Worm (Caenorhabditis elegans): ENCODE measurements around the gene F01G4.4.

The F01G4.4 gene

ce11 chrIV:11142314-11143227 is 574 bp upstream of the F01G4.4 start, which contains the start of gene skih-2 (continued):
- peak; percentile 29 for TF ChIP-seq hlh-30 (tag; optimal IDR thresholded peaks at IDR 0.05; ENCODE audit: insufficient read depth)
- no peak for TF ChIP-seq unc-62 (GFP tag; optimal IDR thresholded peaks at IDR 0.05 in 1 of 2)
- no peak for TF ChIP-seq unc-62 (tag; optimal IDR thresholded peaks at IDR 0.05)
- peak; percentile 64 for TF ChIP-seq F49E8.2 (tag; optimal IDR thresholded peaks at IDR 0.05; ENCODE audit: borderline replicate concordance)
- TF ChIP-seq mxl-2 (GFP tag; conservative IDR thresholded peaks at IDR 0.05): no peak
- TF ChIP-seq daf-12 (tag; optimal IDR thresholded peaks at IDR 0.05): no peak
- no peak for TF ChIP-seq mes-2 (tag; optimal IDR thresholded peaks at IDR 0.05; ENCODE audit: poor library complexity, severe bottlenecking)
- no peak for TF ChIP-seq spr-1 (tag; optimal IDR thresholded peaks at IDR 0.05)
- TF ChIP-seq ztf-7 (tag; optimal IDR thresholded peaks at IDR 0.05): no peak
- peak; percentile 15 for TF ChIP-seq nhr-6 (tag; optimal IDR thresholded peaks at IDR 0.05)
- TF ChIP-seq daf-8 (GFP tag; IDR thresholded peaks at IDR 0.05): no peak
- TF ChIP-seq saeg-2 (GFP tag; IDR thresholded peaks at IDR 0.05): no peak
- TF ChIP-seq dve-1 (tag; optimal IDR thresholded peaks at IDR 0.05; ENCODE audit: insufficient read depth): no peak
- TF ChIP-seq dmd-9 (GFP tag; IDR thresholded peaks at IDR 0.05): no peak
- peak; percentile 7 for TF ChIP-seq nhr-77 (tag; optimal IDR thresholded peaks at IDR 0.05)
- TF ChIP-seq lim-7 (GFP tag; IDR thresholded peaks at IDR 0.05): no peak
- no peak for TF ChIP-seq pqm-1 (tag; optimal IDR thresholded peaks at IDR 0.05)
- no peak for TF ChIP-seq Y75B8A.6 (GFP tag; IDR thresholded peaks at IDR 0.05)
- TF ChIP-seq ZK546.5 (tag; optimal IDR thresholded peaks at IDR 0.05): peak in 1 of 2 experiments; percentile 9
- no peak for TF ChIP-seq duxl-1 (tag; optimal IDR thresholded peaks at IDR 0.05; ENCODE audit: poor library complexity)
- no peak for TF ChIP-seq mdl-1 (tag; optimal IDR thresholded peaks at IDR 0.05)
- no peak for TF ChIP-seq cey-2 (tag; optimal IDR thresholded peaks at IDR 0.05; ENCODE audit: borderline replicate concordance, insufficient read depth)
- TF ChIP-seq tra-1 (GFP tag; IDR thresholded peaks at IDR 0.05): no peak
- no peak for TF ChIP-seq lin-39 (tag; optimal IDR thresholded peaks at IDR 0.05)
- no peak for TF ChIP-seq daf-16 (GFP tag; optimal IDR thresholded peaks at IDR 0.05)
- TF ChIP-seq daf-16 (tag; optimal IDR thresholded peaks at IDR 0.05): peak; percentile 34
- no peak for TF ChIP-seq F37D6.2 (tag; optimal IDR thresholded peaks at IDR 0.05)
- no peak for TF ChIP-seq ctbp-1 (GFP tag; IDR thresholded peaks at IDR 0.05)
- TF ChIP-seq unc-39 (tag; optimal IDR thresholded peaks at IDR 0.05): no peak
- TF ChIP-seq pha-4 (GFP tag; IDR thresholded peaks at IDR 0.05): no peak
- no peak for TF ChIP-seq pha-4 (tag; optimal IDR thresholded peaks at IDR 0.05)

ce11 chrIV:11145929-11146339 is 2.8 kb downstream of the F01G4.4 start:
- TF ChIP-seq zfp-3 (GFP tag; conservative IDR thresholded peaks at IDR 0.05): 0 out of 2 replicates have a peak, but pooled peaks have one; percentile 30
- TF ChIP-seq aha-1 (tag): no peak
- no peak for TF ChIP-seq lin-29 (GFP tag; IDR thresholded peaks at IDR 0.05)
- no peak for TF ChIP-seq pqm-1 (tag; optimal IDR thresholded peaks at IDR 0.05)
- TF ChIP-seq F49E8.2 (tag; optimal IDR thresholded peaks at IDR 0.05; ENCODE audit: borderline replicate concordance): peak; percentile 89
- no peak for TF ChIP-seq egl-43 (GFP tag; IDR thresholded peaks at IDR 0.05)
- no peak for TF ChIP-seq daf-16 (GFP tag; optimal IDR thresholded peaks at IDR 0.05)
- TF ChIP-seq daf-16 (tag; optimal IDR thresholded peaks at IDR 0.05): no peak
- no peak for TF ChIP-seq madf-5 (GFP tag; IDR thresholded peaks at IDR 0.05)
- peak; percentile 64; the same call in 1 of the 2 replicates for TF ChIP-seq pha-4 (GFP tag; IDR thresholded peaks at IDR 0.05)
- no peak for TF ChIP-seq pha-4 (tag; optimal IDR thresholded peaks at IDR 0.05)
- 0 out of 2 replicates have a peak, but pooled peaks have one; percentile 6 for TF ChIP-seq Y48G9A.11 (GFP tag; IDR thresholded peaks at IDR 0.05)
- peak in 1 of 2 experiments; percentile 51 for TF ChIP-seq unc-62 (GFP tag; optimal IDR thresholded peaks at IDR 0.05 in 1 of 2)
- no peak for TF ChIP-seq unc-62 (tag; optimal IDR thresholded peaks at IDR 0.05)
- no peak for TF ChIP-seq vab-7 (GFP tag; IDR thresholded peaks at IDR 0.05)
- no peak for TF ChIP-seq mxl-2 (GFP tag; conservative IDR thresholded peaks at IDR 0.05)
- no peak for TF ChIP-seq F10B5.3 (tag; optimal IDR thresholded peaks at IDR 0.05)
- TF ChIP-seq tag-97 (GFP tag; IDR thresholded peaks at IDR 0.05): no peak
- TF ChIP-seq arid-1 (GFP tag; conservative IDR thresholded peaks at IDR 0.05): peak; percentile 80
- no peak for TF ChIP-seq dmd-6 (GFP tag; IDR thresholded peaks at IDR 0.05)
- 0 out of 2 replicates have a peak, but pooled peaks have one; percentile 15 for TF ChIP-seq snpc-1.2 (GFP tag; IDR thresholded peaks at IDR 0.05)
- peak; percentile 62 for TF ChIP-seq lin-38 (GFP tag; IDR thresholded peaks at IDR 0.05)
- TF ChIP-seq ZK337.2 (GFP tag; IDR thresholded peaks at IDR 0.05): no peak
- no peak for TF ChIP-seq zip-11 (GFP tag; IDR thresholded peaks at IDR 0.05)
